Worm (Caenorhabditis elegans): ENCODE measurements around the gene sqv-8.
A peak's percentile ranks its signal among the peaks of the same experiment; 100 is the strongest.

The sqv-8 gene

DNA sequence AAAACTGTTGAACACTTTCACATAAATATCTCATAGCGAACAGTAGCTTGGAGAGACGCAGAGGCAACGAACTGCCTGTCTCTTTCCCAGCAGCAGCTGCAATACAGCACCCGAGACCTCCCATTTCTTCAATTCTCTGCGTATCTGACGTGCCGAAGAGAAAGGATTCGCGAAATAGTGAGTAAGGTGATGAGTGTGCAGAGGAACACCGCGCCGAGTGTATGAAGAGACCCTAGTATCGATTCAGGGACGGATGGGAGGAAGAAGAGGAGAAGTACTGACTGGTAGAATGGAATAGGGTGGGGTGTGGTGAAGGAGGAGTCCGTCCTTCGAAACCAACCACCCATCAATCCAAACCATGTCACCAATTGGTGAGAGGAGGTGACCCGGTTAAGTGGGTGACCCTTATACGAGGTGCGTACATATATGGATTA, 639 bp upstream of the sqv-8 start (continued):
- peak; percentile 26; the same call in 1 of the 2 replicates for TF ChIP-seq attf-3 (GFP tag; conservative IDR thresholded peaks at IDR 0.05)
- peak in 1 of 3 experiments; percentile 51 for TF ChIP-seq lin-35 (GFP tag; optimal IDR thresholded peaks at IDR 0.05)
- TF ChIP-seq somi-1 (GFP tag; optimal IDR thresholded peaks at IDR 0.05): peak; percentile 48
- no peak for TF ChIP-seq ceh-79 (tag; optimal IDR thresholded peaks at IDR 0.05)
- peak; percentile 60 for TF ChIP-seq mcd-1 (GFP tag; IDR thresholded peaks at IDR 0.05)
- peak; percentile 70 for TF ChIP-seq ceh-27 (GFP tag; optimal IDR thresholded peaks at IDR 0.05)
- TF ChIP-seq Y67H2A.10 (GFP tag; conservative IDR thresholded peaks at IDR 0.05): no peak
- TF ChIP-seq dox-1 (GFP tag; IDR thresholded peaks at IDR 0.05): peak; percentile 58; the same call in 1 of the 2 replicates

DNA sequence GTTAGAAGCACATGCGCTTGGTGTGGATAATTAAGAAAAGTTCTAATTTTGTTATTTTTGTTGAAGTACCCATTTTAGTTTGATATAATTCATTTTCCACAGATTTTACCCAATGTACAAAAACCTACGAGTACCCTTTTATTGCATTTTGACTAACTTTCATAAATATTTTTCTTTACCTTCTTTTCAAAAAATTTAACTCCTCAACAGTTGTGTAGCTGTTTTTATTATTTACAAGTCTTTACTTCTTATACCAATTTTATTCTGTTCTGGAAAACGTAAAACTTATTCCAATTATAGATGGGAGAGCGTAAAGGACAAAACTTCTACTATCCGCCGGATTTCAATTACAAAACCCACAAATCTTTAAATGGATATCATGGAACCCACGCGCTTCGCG, 2.4 kb downstream of the sqv-8 start, which contains the start of gene ZK1307.9:
ZK1307.9 (plus strand) TSS at position 301 of the 400 bp plus-strand sequence.
- TF ChIP-seq hmg-1.2 (GFP tag; IDR thresholded peaks at IDR 0.05) (0 out of 2 replicates have a peak, but pooled peaks have one; percentile 18), ama-1 (optimal IDR thresholded peaks at IDR 0.05) (peak; percentile 21), ama-1 (GFP tag; optimal IDR thresholded peaks at IDR 0.05) (no peak), mes-4 (tag; optimal IDR thresholded peaks at IDR 0.05) (no peak), nhr-90 (tag; optimal IDR thresholded peaks at IDR 0.05) (no peak), madf-6 (GFP tag; IDR thresholded peaks at IDR 0.05) (peak; percentile 39; the same call in 1 of the 2 replicates), D2030.7 (GFP tag; IDR thresholded peaks at IDR 0.05) (no peak), F37B4.10 (GFP tag; IDR thresholded peaks at IDR 0.05) (no peak), unc-62 (GFP tag; optimal IDR thresholded peaks at IDR 0.05) (no peak)

DNA sequence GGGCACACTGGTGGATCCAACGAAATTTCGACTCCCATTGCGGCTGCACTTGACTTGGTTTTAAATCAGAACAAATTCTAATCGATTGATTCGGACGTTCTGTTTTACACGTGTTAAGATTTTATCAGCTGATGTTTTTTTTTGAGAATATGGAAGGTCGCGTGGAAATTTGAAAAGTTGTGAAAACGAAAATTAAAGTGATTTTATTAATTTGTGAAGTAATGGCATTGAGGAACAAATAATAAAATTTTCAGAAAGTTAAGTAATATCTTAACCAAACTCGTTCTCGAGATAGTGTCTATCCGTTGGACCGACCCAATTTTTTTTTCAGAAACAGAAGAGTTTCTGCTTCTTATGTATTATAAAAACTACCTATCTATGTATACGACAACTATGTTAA, 4.9 kb downstream of the sqv-8 start, which contains the start of gene ZK1307.4:
ZK1307.4 (minus strand) TSS at position 101 of the 400 bp plus-strand sequence.
- TF ChIP-seq F37B4.10 (GFP tag; IDR thresholded peaks at IDR 0.05) (no peak), B0019.2 (GFP tag; conservative IDR thresholded peaks at IDR 0.05) (no peak), hmg-1.2 (GFP tag; IDR thresholded peaks at IDR 0.05) (no peak), ztf-3 (GFP tag; optimal IDR thresholded peaks at IDR 0.05) (no peak), pha-4 (tag; optimal IDR thresholded peaks at IDR 0.05) (no peak), aptf-3 (GFP tag; IDR thresholded peaks at IDR 0.05) (no peak), mes-4 (tag; optimal IDR thresholded peaks at IDR 0.05) (no peak), Y53F4B.3 (GFP tag; IDR thresholded peaks at IDR 0.05) (no peak), snpc-3.4 (tag; optimal IDR thresholded peaks at IDR 0.05) (no peak), ceh-91 (GFP tag; IDR thresholded peaks at IDR 0.05) (no peak), B0261.1 (tag; optimal IDR thresholded peaks at IDR 0.05) (no peak), repo-1 (tag; optimal IDR thresholded peaks at IDR 0.05) (no peak), lin-35 (GFP tag; optimal IDR thresholded peaks at IDR 0.05) (no peak), nhr-179 (tag; optimal IDR thresholded peaks at IDR 0.05) (no peak), lag-1 (GFP tag; IDR thresholded peaks at IDR 0.05) (no peak), ccch-3 (GFP tag; optimal IDR thresholded peaks at IDR 0.05) (no peak)

DNA sequence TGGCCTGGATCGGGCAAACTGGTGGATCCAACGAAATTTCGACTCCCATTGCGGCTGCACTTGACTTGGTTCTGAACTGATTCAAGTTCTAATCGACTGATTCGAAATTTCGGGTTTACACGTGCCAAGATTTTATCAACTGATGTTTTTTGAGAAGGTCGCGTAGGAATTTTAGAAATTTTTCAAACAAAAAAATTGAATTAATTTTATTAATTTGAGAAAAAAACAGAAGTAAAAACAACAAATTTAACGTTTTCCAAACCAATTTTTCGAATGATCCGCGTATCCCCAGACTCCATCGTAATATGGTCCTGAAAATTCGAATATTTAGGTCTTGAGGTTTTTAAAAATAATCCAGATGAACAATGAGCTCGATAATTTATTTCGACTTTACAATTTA, 6.1 kb downstream of the sqv-8 start, which contains the start of gene ZK1307.3:
ZK1307.3 (minus strand) TSS at position 101 of the 400 bp plus-strand sequence.
- TF ChIP-seq madf-6 (GFP tag; IDR thresholded peaks at IDR 0.05) (no peak), repo-1 (tag; optimal IDR thresholded peaks at IDR 0.05) (no peak), ztf-25 (GFP tag; IDR thresholded peaks at IDR 0.05) (no peak), ceh-91 (GFP tag; IDR thresholded peaks at IDR 0.05) (no peak), B0019.2 (GFP tag; conservative IDR thresholded peaks at IDR 0.05) (no peak), F22D6.2 (tag; optimal IDR thresholded peaks at IDR 0.05) (no peak), snpc-1.3 (tag; optimal IDR thresholded peaks at IDR 0.05; ENCODE audit: insufficient read depth) (no peak), zfh-2 (GFP tag; conservative IDR thresholded peaks at IDR 0.05) (no peak)

All from whole organism, young adult.